Worm (Caenorhabditis elegans) whole organism, young adult: Measurements from ENCODE around the gene H42K12.3.

ENCODE experiments used
- F55B11.4 ChIP-seq: sonication (generic microtip); optimal IDR thresholded peaks from 2 replicates; lab custom pipeline; 2016; ENCODE audit warnings: missing compliant biosample characterization, missing genetic modification characterization, borderline replicate concordance; ENCODE audit not compliant: insufficient read depth
- ama-1 ChIP-seq, 3 experiments: fragments of 150-350 bp in 1 of 3; sonication (generic microtip) in 2 of 3; optimal IDR thresholded peaks; 2 replicates each; lab custom pipeline; 2014 to 2018; ENCODE audit warnings: missing biosample characterization in 2 of 3, missing genetic modification characterization in 2 of 3, missing genetic modification reagents in 2 of 3
- ets-4 ChIP-seq: fragments of 200-800 bp; sonication (Bioruptor generic); optimal IDR thresholded peaks from 2 replicates; lab custom pipeline; 2018; ENCODE audit warnings: mild to moderate bottlenecking, missing genetic modification characterization, missing compliant biosample characterization
- hsf-1 ChIP-seq: fragments of 200-800 bp; sonication (Bioruptor generic); IDR thresholded peaks from 2 replicates; pipeline ENCODE4 v1.3.6; 2022; ENCODE audit warnings: missing genetic modification reagents, missing genetic modification characterization, missing compliant biosample characterization
- lsl-1 ChIP-seq: fragments of 200-800 bp; sonication (Bioruptor generic); optimal IDR thresholded peaks from 2 replicates; lab custom pipeline; 2018; ENCODE audit warnings: mild to moderate bottlenecking, missing genetic modification characterization, moderate library complexity, missing compliant biosample characterization
- mes-4 ChIP-seq: sonication (generic microtip); optimal IDR thresholded peaks from 2 replicates; lab custom pipeline; 2016; ENCODE audit warnings: missing genotype, missing genetic modification characterization, missing compliant biosample characterization
- nfya-1 ChIP-seq: sonication (generic microtip); optimal IDR thresholded peaks from 2 replicates; lab custom pipeline; 2017; ENCODE audit warnings: antibody characterized with exemption, missing compliant biosample characterization, missing genetic modification characterization, borderline replicate concordance; ENCODE audit not compliant: insufficient read depth
- snpc-1.3 ChIP-seq: sonication (generic microtip); optimal IDR thresholded peaks from 2 replicates; lab custom pipeline; 2017; ENCODE audit warnings: missing genetic modification characterization, mild to moderate bottlenecking, missing compliant biosample characterization, antibody characterized with exemption, moderate library complexity, missing genotype, missing genetic modification reagents; ENCODE audit not compliant: insufficient read depth
- unc-62 ChIP-seq: fragments of 150-350 bp; optimal IDR thresholded peaks from 2 replicates; lab custom pipeline; 2014; ENCODE audit warnings: missing biosample characterization, missing genetic modification reagents, missing genetic modification characterization
- ztf-18 ChIP-seq: sonication (generic microtip); optimal IDR thresholded peaks from 2 replicates; lab custom pipeline; 2016; ENCODE audit warnings: missing genotype, mild to moderate bottlenecking, missing genetic modification characterization, missing compliant biosample characterization

DNA sequence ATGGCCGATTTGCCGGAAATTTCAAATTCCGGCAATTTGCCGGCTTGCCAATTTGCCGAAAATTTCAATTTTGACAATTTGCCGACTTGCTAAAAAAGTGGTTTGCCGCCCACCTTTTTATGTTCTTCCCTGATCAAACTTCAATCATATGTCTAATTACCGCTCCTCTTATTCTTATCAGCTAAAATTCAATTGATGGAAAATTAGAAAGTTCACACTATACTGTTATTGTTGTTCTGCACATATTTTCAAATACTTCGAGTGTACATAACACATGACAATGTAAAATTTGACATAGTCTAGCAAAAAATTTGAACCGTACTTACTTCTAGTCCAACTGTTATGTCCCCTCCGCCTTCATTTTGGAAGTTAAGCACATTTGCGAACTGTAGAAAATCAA, 26.6 kb downstream of the H42K12.3 start:
- no peak for TF ChIP-seq hsf-1 (GFP tag; lab: Robert Waterston, UW)
- TF ChIP-seq mes-4: no peak
- no peak for TF ChIP-seq ets-4 (GFP tag; lab: Kevin White, UChicago)
- no peak for TF ChIP-seq snpc-1.3 (tag; lab: Kevin White, UChicago)
- TF ChIP-seq ama-1 (optimal IDR thresholded peaks at IDR 0.05; lab: Kevin White, UChicago): no peak
- no peak for TF ChIP-seq ama-1 (GFP tag; optimal IDR thresholded peaks at IDR 0.05; lab: Kevin White, UChicago)
- no peak for TF ChIP-seq ztf-18 (tag; lab: Kevin White, UChicago)
- no peak for TF ChIP-seq F55B11.4 (tag; lab: Kevin White, UChicago)
- no peak for TF ChIP-seq unc-62
- no peak for TF ChIP-seq lsl-1 (GFP tag; lab: Kevin White, UChicago)
- no peak for TF ChIP-seq nfya-1 (tag; lab: Kevin White, UChicago)
